Worm (Caenorhabditis elegans) whole organism, young adult: ENCODE results near the gene sdz-28.

Experiments used
- B0019.2 ChIP-seq: fragments of 200-800 bp; sonication (Bioruptor generic); conservative IDR thresholded peaks from 2 replicates; pipeline ENCODE4 v1.3.6; 2022; ENCODE audit warnings: missing genetic modification reagents, missing genetic modification characterization, missing compliant biosample characterization
- B0336.3 ChIP-seq: fragments of 200-800 bp; sonication (Bioruptor generic); IDR thresholded peaks from 2 replicates; pipeline ENCODE4 v1.3.6; 2022; ENCODE audit warnings: missing genetic modification characterization, missing compliant biosample characterization
- F10E7.11 ChIP-seq: sonication (generic microtip); optimal IDR thresholded peaks from 2 replicates; lab custom pipeline; 2017; ENCODE audit warnings: mild to moderate bottlenecking, missing genetic modification characterization, moderate library complexity, missing compliant biosample characterization
- F22D6.2 ChIP-seq: sonication (generic microtip); optimal IDR thresholded peaks from 2 replicates; lab custom pipeline; 2016; ENCODE audit warnings: mild to moderate bottlenecking, missing genetic modification characterization, missing compliant biosample characterization
- F23B12.7 ChIP-seq: sonication (generic microtip); optimal IDR thresholded peaks from 2 replicates; lab custom pipeline; 2017; ENCODE audit warnings: missing genetic modification characterization, mild to moderate bottlenecking, missing compliant biosample characterization, antibody characterized with exemption, moderate library complexity; ENCODE audit not compliant: insufficient read depth
- F37B4.10 ChIP-seq: fragments of 200-800 bp; sonication (Bioruptor generic); IDR thresholded peaks from 2 replicates; pipeline ENCODE4 v1.3.6; 2022; ENCODE audit warnings: missing genetic modification characterization, missing compliant biosample characterization
- F55B11.4 ChIP-seq: sonication (generic microtip); optimal IDR thresholded peaks from 2 replicates; lab custom pipeline; 2016; ENCODE audit warnings: missing compliant biosample characterization, missing genetic modification characterization, borderline replicate concordance; ENCODE audit not compliant: insufficient read depth
- K11D2.4 ChIP-seq: fragments of 200-800 bp; sonication (Bioruptor generic); IDR thresholded peaks from 2 replicates; pipeline ENCODE4 v1.3.6; 2022; ENCODE audit warnings: missing genetic modification reagents, missing genetic modification characterization, missing compliant biosample characterization
- Y67H2A.10 ChIP-seq: fragments of 200-800 bp; sonication (Bioruptor generic); conservative IDR thresholded peaks from 2 replicates; pipeline ENCODE4 v1.3.6; 2022; ENCODE audit warnings: missing genetic modification reagents, missing genetic modification characterization, missing compliant biosample characterization
- Y95B8A.8 ChIP-seq: fragments of 200-800 bp; sonication (Bioruptor generic); IDR thresholded peaks from 2 replicates; pipeline ENCODE4 v1.3.6; 2022; ENCODE audit warnings: missing genetic modification reagents, missing genetic modification characterization, missing compliant biosample characterization
- ama-1 ChIP-seq, 3 experiments: fragments of 150-350 bp in 1 of 3; sonication (generic microtip) in 2 of 3; optimal IDR thresholded peaks; 2 replicates each; lab custom pipeline; 2014 to 2018; ENCODE audit warnings: missing biosample characterization in 2 of 3, missing genetic modification characterization in 2 of 3, missing genetic modification reagents in 2 of 3
- atf-7 ChIP-seq: sonication (generic microtip); optimal IDR thresholded peaks from 2 replicates; lab custom pipeline; 2017; ENCODE audit warnings: mild to moderate bottlenecking, missing genetic modification characterization, missing compliant biosample characterization
- attf-3 ChIP-seq: fragments of 200-800 bp; sonication (Bioruptor generic); conservative IDR thresholded peaks from 2 replicates; pipeline ENCODE4 v1.3.6; 2022; ENCODE audit warnings: missing genetic modification reagents, missing genetic modification characterization, missing compliant biosample characterization
- attf-6 ChIP-seq: fragments of 200-800 bp; sonication (Bioruptor generic); IDR thresholded peaks from 2 replicates; pipeline ENCODE4 v1.3.6; 2022; ENCODE audit warnings: missing genetic modification reagents, missing genetic modification characterization, missing compliant biosample characterization
- bed-1 ChIP-seq: fragments of 200-800 bp; sonication (Bioruptor generic); IDR thresholded peaks from 2 replicates; pipeline ENCODE4 v1.3.6; 2022; ENCODE audit warnings: missing genetic modification reagents, missing genetic modification characterization, missing compliant biosample characterization
- cebp-1 ChIP-seq, 2 experiments: fragments of 200-800 bp in 1 of 2; sonication (Bioruptor generic) in 1 of 2; sonication (generic microtip) in 1 of 2; IDR thresholded peaks in 1 of 2; optimal IDR thresholded peaks in 1 of 2; 2 replicates each; pipeline versions ENCODE4 v1.3.6 to Lab custom; 2017 to 2022; ENCODE audit warnings: missing compliant biosample characterization in 2 of 2, missing genetic modification characterization in 2 of 2, mild to moderate bottlenecking in 1 of 2, missing genetic modification reagents in 1 of 2, moderate library complexity in 1 of 2
- ceh-100 ChIP-seq: fragments of 200-800 bp; sonication (Bioruptor generic); IDR thresholded peaks from 2 replicates; pipeline ENCODE4 v1.3.6; 2022; ENCODE audit warnings: missing genetic modification reagents, missing genetic modification characterization, missing compliant biosample characterization
- die-1 ChIP-seq: sonication (generic microtip); optimal IDR thresholded peaks from 2 replicates; lab custom pipeline; 2016; ENCODE audit warnings: missing genotype, mild to moderate bottlenecking, missing genetic modification characterization, missing compliant biosample characterization
- him-1 ChIP-seq: sonication (generic microtip); optimal IDR thresholded peaks from 2 replicates; lab custom pipeline; 2016; ENCODE audit warnings: missing genotype, missing genetic modification reagents, missing genetic modification characterization, missing compliant biosample characterization
- hlh-12 ChIP-seq: sonication (generic microtip); optimal IDR thresholded peaks from 2 replicates; lab custom pipeline; 2016; ENCODE audit warnings: missing genetic modification characterization, missing compliant biosample characterization
- lin-26 ChIP-seq: fragments of 200-800 bp; sonication (Bioruptor generic); IDR thresholded peaks from 2 replicates; pipeline ENCODE4 v1.3.6; 2022; ENCODE audit warnings: missing genetic modification reagents, missing genetic modification characterization, missing compliant biosample characterization
- lin-40 ChIP-seq: sonication (generic microtip); optimal IDR thresholded peaks from 2 replicates; lab custom pipeline; 2016; ENCODE audit warnings: missing genetic modification characterization, mild to moderate bottlenecking, missing compliant biosample characterization, missing genotype, missing genetic modification reagents
- lir-1 ChIP-seq: fragments of 200-800 bp; sonication (Bioruptor generic); conservative IDR thresholded peaks from 2 replicates; pipeline ENCODE4 v1.3.6; 2022; ENCODE audit warnings: missing genetic modification reagents, missing genetic modification characterization, missing compliant biosample characterization
- madf-8 ChIP-seq: fragments of 200-800 bp; sonication (Bioruptor generic); conservative IDR thresholded peaks from 2 replicates; pipeline ENCODE4 v1.3.6; 2022; ENCODE audit warnings: missing genetic modification reagents, missing genetic modification characterization, missing compliant biosample characterization
- nfya-1 ChIP-seq: sonication (generic microtip); optimal IDR thresholded peaks from 2 replicates; lab custom pipeline; 2017; ENCODE audit warnings: antibody characterized with exemption, missing compliant biosample characterization, missing genetic modification characterization, borderline replicate concordance; ENCODE audit not compliant: insufficient read depth
- nhr-120 ChIP-seq: fragments of 200-800 bp; sonication (Bioruptor generic); IDR thresholded peaks from 2 replicates; pipeline ENCODE4 v1.3.6; 2022; ENCODE audit warnings: missing genetic modification characterization, missing compliant biosample characterization
- sdz-38 ChIP-seq: sonication (generic microtip); optimal IDR thresholded peaks from 2 replicates; lab custom pipeline; 2016; ENCODE audit warnings: missing genotype, missing genetic modification characterization, missing compliant biosample characterization
- sea-2 ChIP-seq: fragments of 200-800 bp; sonication (Bioruptor generic); IDR thresholded peaks from 2 replicates; pipeline ENCODE4 v1.3.6; 2022; ENCODE audit warnings: missing genetic modification characterization, missing compliant biosample characterization
- snpc-3.4 ChIP-seq: sonication (generic microtip); optimal IDR thresholded peaks from 2 replicates; lab custom pipeline; 2017; ENCODE audit warnings: missing genetic modification characterization, mild to moderate bottlenecking, missing compliant biosample characterization, antibody characterized with exemption, moderate library complexity, missing genotype, missing genetic modification reagents
- somi-1 ChIP-seq: fragments of 200-800 bp; sonication (Bioruptor generic); optimal IDR thresholded peaks from 2 replicates; lab custom pipeline; 2018; ENCODE audit warnings: mild to moderate bottlenecking, missing genetic modification characterization, missing compliant biosample characterization
- tlf-1 ChIP-seq: fragments of 200-800 bp; sonication (Bioruptor generic); optimal IDR thresholded peaks from 2 replicates; lab custom pipeline; 2018; ENCODE audit warnings: mild to moderate bottlenecking, missing genetic modification characterization, missing compliant biosample characterization
- xnd-1 ChIP-seq: sonication (generic microtip); optimal IDR thresholded peaks from 2 replicates; lab custom pipeline; 2016; ENCODE audit warnings: missing genotype, missing genetic modification reagents, missing genetic modification characterization, missing compliant biosample characterization
- zfh-2 ChIP-seq: fragments of 200-800 bp; sonication (Bioruptor generic); conservative IDR thresholded peaks from 2 replicates; pipeline ENCODE4 v1.3.6; 2022; ENCODE audit warnings: missing genetic modification reagents, missing genetic modification characterization, missing compliant biosample characterization
- ztf-25 ChIP-seq: fragments of 200-800 bp; sonication (Bioruptor generic); IDR thresholded peaks from 2 replicates; pipeline ENCODE4 v1.3.6; 2022; ENCODE audit warnings: missing genetic modification reagents, missing genetic modification characterization, missing compliant biosample characterization
- ztf-28 ChIP-seq: fragments of 200-800 bp; sonication (Bioruptor generic); IDR thresholded peaks from 2 replicates; pipeline ENCODE4 v1.3.6; 2022; ENCODE audit warnings: missing genetic modification reagents, missing genetic modification characterization, missing compliant biosample characterization
- ztf-3 ChIP-seq: fragments of 200-800 bp; sonication (Bioruptor generic); optimal IDR thresholded peaks from 2 replicates; lab custom pipeline; 2018; ENCODE audit warnings: mild to moderate bottlenecking, missing genetic modification characterization, missing compliant biosample characterization

sdz-28 gene

DNA sequence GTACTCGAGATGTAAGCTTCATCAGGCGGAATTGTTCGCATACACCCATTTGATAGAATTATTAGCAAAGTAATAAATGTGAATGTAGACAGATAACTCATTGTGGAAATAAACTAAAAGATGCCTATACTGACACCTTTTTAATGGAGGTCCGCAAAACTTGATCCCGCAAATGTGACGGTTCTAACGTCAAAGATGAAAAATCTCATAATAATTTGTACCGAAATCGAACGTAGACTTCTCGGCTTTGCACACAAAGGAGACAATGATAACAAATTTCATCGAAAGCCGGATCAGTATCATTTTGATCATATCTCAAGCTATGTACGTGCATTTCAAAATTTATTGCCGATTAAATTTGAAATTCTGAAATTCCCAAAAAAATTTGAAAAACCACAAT, 22.6 kb upstream of the sdz-28 start, which contains the start of gene R52.4:
TSS of gene R52.4 (minus strand) at position 101 of the 400 bp plus-strand sequence.
- TF ChIP-seq ceh-100 (GFP tag; lab: Robert Waterston, UW) (no peak), tlf-1 (GFP tag; lab: Kevin White, UChicago) (no peak), sdz-38 (tag; lab: Kevin White, UChicago) (no peak), nfya-1 (tag; lab: Kevin White, UChicago) (no peak), cebp-1 (GFP tag; IDR thresholded peaks at IDR 0.05; lab: Robert Waterston, UW) (no peak), cebp-1 (tag; optimal IDR thresholded peaks at IDR 0.05; lab: Kevin White, UChicago) (no peak), atf-7 (tag; lab: Kevin White, UChicago) (no peak), attf-3 (no peak), ztf-28 (GFP tag; lab: Robert Waterston, UW) (no peak), snpc-3.4 (tag; lab: Kevin White, UChicago) (no peak), lin-26 (no peak), B0019.2 (GFP tag; lab: Robert Waterston, UW) (no peak), die-1 (no peak), F10E7.11 (no peak), F22D6.2 (tag; lab: Kevin White, UChicago) (no peak), lir-1 (GFP tag; lab: Robert Waterston, UW) (no peak)

DNA sequence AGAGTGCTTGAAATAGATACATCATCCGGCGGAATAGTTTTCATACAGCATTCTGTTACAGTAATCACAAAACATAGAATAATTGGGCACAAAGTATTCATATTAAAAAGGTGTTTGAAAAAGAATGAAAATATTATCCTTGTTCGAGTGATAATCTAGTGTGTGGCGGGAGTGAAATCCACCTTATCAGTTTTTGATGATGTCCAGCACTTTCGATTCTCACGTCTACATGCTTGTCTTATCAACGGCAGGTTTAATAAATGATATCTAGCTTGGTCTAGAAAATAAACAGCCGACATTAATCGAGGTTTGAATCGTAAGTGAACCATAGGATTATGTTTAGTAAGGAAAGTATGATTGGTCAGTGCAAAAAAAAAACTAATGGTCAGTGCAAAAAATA, 20.9 kb upstream of the sdz-28 start, which contains the start of gene R52.5:
TSS of gene R52.5 (minus strand) at position 101 of the 400 bp plus-strand sequence.
- TF ChIP-seq him-1 (tag; lab: Kevin White, UChicago) (peak; percentile 52), ztf-25 (GFP tag; lab: Robert Waterston, UW) (no peak)

- TF ChIP-seq ama-1 (optimal IDR thresholded peaks at IDR 0.05; lab: Kevin White, UChicago): no peak
- TF ChIP-seq ama-1 (GFP tag; optimal IDR thresholded peaks at IDR 0.05; lab: Kevin White, UChicago): no peak
- no peak for TF ChIP-seq zfh-2 (GFP tag; lab: Robert Waterston, UW)
- TF ChIP-seq F37B4.10 (GFP tag; lab: Robert Waterston, UW): no peak
- TF ChIP-seq snpc-3.4 (tag; lab: Kevin White, UChicago): no peak
- no peak for TF ChIP-seq lin-40 (tag; lab: Kevin White, UChicago)
- no peak for TF ChIP-seq attf-6
- no peak for TF ChIP-seq F55B11.4 (tag; lab: Kevin White, UChicago)
- TF ChIP-seq hlh-12 (tag; lab: Kevin White, UChicago): no peak
- no peak for TF ChIP-seq xnd-1 (tag; lab: Kevin White, UChicago)
- no peak for TF ChIP-seq sea-2 (GFP tag; lab: Robert Waterston, UW)
- no peak for TF ChIP-seq bed-1
Observed at ce11 chrII:2112948-2113347, 17.9 kb upstream of the sdz-28 start, which contains the start of gene R52.6. Gene R52.6, minus strand, starts transcription at chrII:2113048.

ce11 chrII:2114488-2114887, 16.4 kb upstream of the sdz-28 start:
- no peak for TF ChIP-seq nhr-120 (GFP tag; lab: Robert Waterston, UW)
- no peak for TF ChIP-seq somi-1
- TF ChIP-seq madf-8 (GFP tag; lab: Robert Waterston, UW): no peak
- TF ChIP-seq Y67H2A.10 (GFP tag; lab: Robert Waterston, UW): no peak
- no peak for TF ChIP-seq ztf-3 (GFP tag; lab: Kevin White, UChicago)
- TF ChIP-seq F23B12.7 (tag; lab: Kevin White, UChicago): no peak
- no peak for TF ChIP-seq K11D2.4
- TF ChIP-seq F22D6.2 (tag; lab: Kevin White, UChicago): no peak
- no peak for TF ChIP-seq Y95B8A.8 (GFP tag; lab: Robert Waterston, UW)
- TF ChIP-seq B0336.3 (GFP tag; lab: Robert Waterston, UW): no peak
- TF ChIP-seq attf-3: no peak
